Worm (Caenorhabditis elegans) whole organism, young adult: ENCODE measurements around the gene eco-1.

Experiments used
- bed-2 ChIP-seq: fragments of 200-800 bp; sonication (Bioruptor generic); IDR thresholded peaks from 2 replicates; pipeline ENCODE4 v1.3.6; 2022; ENCODE audit warnings: missing genetic modification reagents, missing genetic modification characterization, missing compliant biosample characterization
- hrde-1 ChIP-seq: sonication (generic microtip); optimal IDR thresholded peaks from 2 replicates; lab custom pipeline; 2016; ENCODE audit warnings: missing genetic modification characterization, mild to moderate bottlenecking, missing compliant biosample characterization, moderate library complexity, missing genotype, missing genetic modification reagents, borderline replicate concordance
- nfya-2 ChIP-seq: fragments of 200-800 bp; sonication (Bioruptor generic); IDR thresholded peaks from 2 replicates; pipeline ENCODE4 v1.3.6; 2022; ENCODE audit warnings: missing genetic modification reagents, missing genetic modification characterization, missing compliant biosample characterization
- nhr-80 ChIP-seq: sonication (generic microtip); optimal IDR thresholded peaks from 2 replicates; lab custom pipeline; 2016; ENCODE audit warnings: missing genetic modification characterization, missing compliant biosample characterization
- ztf-26 ChIP-seq: sonication (generic microtip); optimal IDR thresholded peaks from 2 replicates; lab custom pipeline; 2017; ENCODE audit warnings: missing genetic modification characterization, missing compliant biosample characterization
- ztf-28 ChIP-seq: fragments of 200-800 bp; sonication (Bioruptor generic); IDR thresholded peaks from 2 replicates; pipeline ENCODE4 v1.3.6; 2022; ENCODE audit warnings: missing genetic modification reagents, missing genetic modification characterization, missing compliant biosample characterization

DNA sequence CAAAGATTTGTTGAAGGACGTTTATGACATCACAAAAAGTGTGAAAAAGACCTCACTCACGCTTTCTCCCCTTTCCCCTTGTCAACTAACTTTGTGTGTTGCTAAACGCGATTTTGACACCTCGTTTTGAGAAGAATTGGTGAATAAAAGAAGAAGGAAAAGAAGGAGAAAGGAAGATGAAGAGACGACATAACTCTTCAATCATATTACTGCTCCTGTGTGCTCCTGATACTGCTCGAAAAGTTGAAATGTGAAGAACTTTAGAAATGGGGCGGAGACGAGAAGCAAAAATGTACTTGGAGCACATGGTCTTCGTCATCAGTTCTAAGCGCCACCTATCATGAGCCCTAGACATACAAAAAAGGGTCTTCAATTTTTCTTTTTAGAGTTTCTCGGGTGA is 40.1 kb upstream of the eco-1 start:
- no peak for TF ChIP-seq ztf-28
- no peak for TF ChIP-seq nhr-80 (tag; lab: Kevin White, UChicago)
- no peak for TF ChIP-seq ztf-26 (tag; lab: Kevin White, UChicago)
- no peak for TF ChIP-seq nfya-2 (GFP tag; lab: Robert Waterston, UW)
- no peak for TF ChIP-seq hrde-1 (tag; lab: Kevin White, UChicago)
- TF ChIP-seq bed-2 (GFP tag; lab: Robert Waterston, UW), result no peak
